Fruit fly (Drosophila melanogaster): ENCODE data around the gene CG14377.

The CG14377 gene

DNA sequence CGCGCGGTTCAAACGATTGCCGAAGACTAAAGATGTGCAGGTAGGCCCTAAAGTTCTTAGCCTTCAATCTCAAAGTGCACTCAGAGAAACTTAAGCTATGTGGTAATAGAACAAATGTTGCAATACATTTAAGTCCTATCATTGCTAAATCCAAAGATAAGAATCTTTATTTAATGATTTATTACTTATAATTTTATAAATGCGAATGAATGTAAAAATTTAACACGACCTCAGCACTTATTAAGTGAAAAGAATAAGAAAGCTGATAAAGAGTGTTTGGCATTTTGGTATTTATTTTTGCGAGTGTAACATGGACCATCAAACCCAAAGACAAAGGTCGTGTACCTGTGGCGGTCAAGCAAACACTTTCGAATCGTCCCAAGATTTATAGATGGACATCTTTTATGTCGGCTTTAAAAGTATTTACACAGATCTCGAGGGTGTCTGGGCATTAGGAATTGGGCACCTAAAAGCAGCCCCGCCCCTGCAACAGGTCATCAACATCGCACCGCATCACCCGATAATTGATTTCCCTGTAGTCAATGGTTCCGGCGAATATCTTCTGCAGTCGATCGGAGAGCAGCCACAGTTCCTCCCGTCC lies 7.3 kb downstream of the CG14377 start, which contains the start of gene yellow-e3 (continued):
- TF ChIP-seq ap (GFP tag; IDR thresholded peaks at IDR 0.05) (no peak), gro (GFP tag; optimal IDR thresholded peaks at IDR 0.05) (no peak), lola (GFP tag; optimal IDR thresholded peaks at IDR 0.05) (peak in 1 of 3 experiments; percentile 82), usp (GFP tag; optimal IDR thresholded peaks at IDR 0.05) (no peak), prd (optimal IDR thresholded peaks at IDR 0.05) (no peak), prd (GFP tag; IDR thresholded peaks at IDR 0.05) (peak; percentile 81), ac (GFP tag; optimal IDR thresholded peaks at IDR 0.05) (peak; percentile 42), CG12299 (tag; optimal IDR thresholded peaks at IDR 0.05) (no peak), PHDP (tag; optimal IDR thresholded peaks at IDR 0.05) (no peak), Hsf (GFP tag; optimal IDR thresholded peaks at IDR 0.05) (no peak), ara (GFP tag; IDR thresholded peaks at IDR 0.05) (no peak), CG33557 (GFP tag; optimal IDR thresholded peaks at IDR 0.05) (peak; percentile 81), CG6654 (GFP tag; optimal IDR thresholded peaks at IDR 0.05) (no peak), MTF-1 (GFP tag; optimal IDR thresholded peaks at IDR 0.05; ENCODE audit: borderline replicate concordance) (no peak), CG15601 (tag; optimal IDR thresholded peaks at IDR 0.05) (peak; percentile 24), ash1 (GFP tag; optimal IDR thresholded peaks at IDR 0.05) (no peak), CG3281 (GFP tag; optimal IDR thresholded peaks at IDR 0.05) (no peak), peb (GFP tag; IDR thresholded peaks at IDR 0.05) (no peak), CG4404 (GFP tag; IDR thresholded peaks at IDR 0.05) (peak; percentile 73), CG11560 (tag; IDR thresholded peaks at IDR 0.05) (no peak), psq (GFP tag; optimal IDR thresholded peaks at IDR 0.05) (no peak), CG7271 (tag; optimal IDR thresholded peaks at IDR 0.05) (peak; percentile 86), Spps (tag; optimal IDR thresholded peaks at IDR 0.05) (peak; percentile 43), CG7839 (tag; optimal IDR thresholded peaks at IDR 0.05) (peak; percentile 14), Blimp-1 (GFP tag; optimal IDR thresholded peaks at IDR 0.05) (peak; percentile 38), Ravus (GFP tag; IDR thresholded peaks at IDR 0.05) (no peak), bsh (GFP tag; optimal IDR thresholded peaks at IDR 0.05) (peak in 1 of 2 experiments; percentile 42), Camta (GFP tag; optimal IDR thresholded peaks at IDR 0.05) (no peak), Deaf1 (tag; optimal IDR thresholded peaks at IDR 0.05) (no peak), gsb (GFP tag; IDR thresholded peaks at IDR 0.05) (no peak), croc (GFP tag; conservative IDR thresholded peaks at IDR 0.05) (0 out of 3 replicates have a peak, but pooled peaks have one; percentile 23), dan (GFP tag; IDR thresholded peaks at IDR 0.05) (no peak), shn (GFP tag; optimal IDR thresholded peaks at IDR 0.05) (no peak), CG4617 (GFP tag; optimal IDR thresholded peaks at IDR 0.05; ENCODE audit: borderline replicate concordance) (no peak), CG9609 (GFP tag; optimal IDR thresholded peaks at IDR 0.05) (no peak), zf30C (GFP tag; optimal IDR thresholded peaks at IDR 0.05) (peak; percentile 95), Xrp1 (GFP tag; IDR thresholded peaks at IDR 0.05) (peak; percentile 72), zen (tag; optimal IDR thresholded peaks at IDR 0.05) (peak; percentile 93), CG7745 (tag; optimal IDR thresholded peaks at IDR 0.05) (peak; percentile 13), CG4282 (GFP tag; optimal IDR thresholded peaks at IDR 0.05) (no peak), B-H2 (GFP tag; optimal IDR thresholded peaks at IDR 0.05) (no peak), CG15696 (tag; optimal IDR thresholded peaks at IDR 0.05) (peak; percentile 90), Mad (GFP tag; optimal IDR thresholded peaks at IDR 0.05) (no peak), pros (GFP tag; optimal IDR thresholded peaks at IDR 0.05) (peak; percentile 63), Side (GFP tag; optimal IDR thresholded peaks at IDR 0.05) (no peak), twi (tag; optimal IDR thresholded peaks at IDR 0.05) (peak; percentile 25), ranshi (GFP tag; IDR thresholded peaks at IDR 0.05) (no peak), fd102C (GFP tag; optimal IDR thresholded peaks at IDR 0.05) (peak; percentile 64), slp2 (GFP tag; optimal IDR thresholded peaks at IDR 0.05) (no peak), CG11247 (GFP tag; IDR thresholded peaks at IDR 0.05) (no peak)
